Worm (Caenorhabditis elegans): ENCODE measurements around the gene fbxb-85.

Gene fbxb-85

ce11 chrIII:10856830-10857229, 8.1 kb upstream of the fbxb-85 start:
- TF ChIP-seq ceh-48 (tag; optimal IDR thresholded peaks at IDR 0.05): peak; percentile 24
- no peak for TF ChIP-seq npax-4 (tag; optimal IDR thresholded peaks at IDR 0.05)
- no peak for TF ChIP-seq ceh-24 (tag; optimal IDR thresholded peaks at IDR 0.05)
- peak; percentile 84 for TF ChIP-seq elt-2 (tag; optimal IDR thresholded peaks at IDR 0.05)
- no peak for TF ChIP-seq fkh-10 (GFP tag; optimal IDR thresholded peaks at IDR 0.05)
- TF ChIP-seq pag-3 (tag; optimal IDR thresholded peaks at IDR 0.05; ENCODE audit: borderline replicate concordance): peak; percentile 45
- TF ChIP-seq ceh-9 (tag; optimal IDR thresholded peaks at IDR 0.05): no peak
- TF ChIP-seq ceh-18 (tag; optimal IDR thresholded peaks at IDR 0.05): peak; percentile 21
- no peak for TF ChIP-seq odd-2 (tag; optimal IDR thresholded peaks at IDR 0.05)
- peak; percentile 56 for TF ChIP-seq C38D4.7 (GFP tag; optimal IDR thresholded peaks at IDR 0.05)
- TF ChIP-seq pha-4 (tag; optimal IDR thresholded peaks at IDR 0.05): no peak
- TF ChIP-seq unc-3 (GFP tag; conservative IDR thresholded peaks at IDR 0.05): no peak
- TF ChIP-seq unc-3 (tag; optimal IDR thresholded peaks at IDR 0.05): peak; percentile 49
- no peak for TF ChIP-seq dve-1 (tag; optimal IDR thresholded peaks at IDR 0.05)
- peak; percentile 78 for TF ChIP-seq pqm-1 (tag; optimal IDR thresholded peaks at IDR 0.05)
- TF ChIP-seq pros-1 (tag; optimal IDR thresholded peaks at IDR 0.05): no peak
- TF ChIP-seq unc-55 (GFP tag; optimal IDR thresholded peaks at IDR 0.05): no peak
- TF ChIP-seq fkh-6 (tag; optimal IDR thresholded peaks at IDR 0.05): peak; percentile 73
- peak; percentile 99 for TF ChIP-seq C08G9.2 (tag; optimal IDR thresholded peaks at IDR 0.05)
- peak; percentile 51 for TF ChIP-seq sdc-2 (tag; optimal IDR thresholded peaks at IDR 0.05)
- TF ChIP-seq che-1 (tag; optimal IDR thresholded peaks at IDR 0.05): no peak
- peak; percentile 30 for TF ChIP-seq hlh-13 (GFP tag; optimal IDR thresholded peaks at IDR 0.05)
- TF ChIP-seq fax-1 (tag; optimal IDR thresholded peaks at IDR 0.05): peak; percentile 95
- peak; percentile 86 for TF ChIP-seq ahr-1 (tag; optimal IDR thresholded peaks at IDR 0.05)
- peak; percentile 98 for TF ChIP-seq tbx-2 (tag; optimal IDR thresholded peaks at IDR 0.05)
- TF ChIP-seq hlh-6 (tag; optimal IDR thresholded peaks at IDR 0.05): peak; percentile 85
- peak; percentile 95 for TF ChIP-seq ref-2 (tag; optimal IDR thresholded peaks at IDR 0.05)
- no peak for TF ChIP-seq nfya-1 (tag; optimal IDR thresholded peaks at IDR 0.05)
- TF ChIP-seq sox-2 (GFP tag; IDR thresholded peaks at IDR 0.05): no peak
- TF ChIP-seq ceh-22 (tag; optimal IDR thresholded peaks at IDR 0.05): no peak
- TF ChIP-seq ztf-16 (tag; optimal IDR thresholded peaks at IDR 0.05): peak; percentile 85
- TF ChIP-seq unc-42 (tag; optimal IDR thresholded peaks at IDR 0.05): no peak
- TF ChIP-seq nhr-11 (tag; optimal IDR thresholded peaks at IDR 0.05): no peak
- peak; percentile 99 for TF ChIP-seq ceh-31 (tag; optimal IDR thresholded peaks at IDR 0.05)
- TF ChIP-seq lim-6 (tag; optimal IDR thresholded peaks at IDR 0.05): peak; percentile 94
- TF ChIP-seq ceh-30 (tag; optimal IDR thresholded peaks at IDR 0.05): no peak
- peak; percentile 96 for TF ChIP-seq ceh-14 (tag; optimal IDR thresholded peaks at IDR 0.05)
- TF ChIP-seq unc-86 (tag; optimal IDR thresholded peaks at IDR 0.05): peak; percentile 39
- peak; percentile 93 for TF ChIP-seq F13H6.1 (tag; optimal IDR thresholded peaks at IDR 0.05)
- no peak for TF ChIP-seq K09A11.1 (tag; optimal IDR thresholded peaks at IDR 0.05; ENCODE audit: insufficient read depth)
- peak; percentile 0 for TF ChIP-seq gmeb-2 (tag; optimal IDR thresholded peaks at IDR 0.05)
- TF ChIP-seq elt-4 (tag; optimal IDR thresholded peaks at IDR 0.05): peak; percentile 93
- peak; percentile 93 for TF ChIP-seq zip-5 (tag; optimal IDR thresholded peaks at IDR 0.05)
- peak; percentile 3 for TF ChIP-seq sox-4 (tag; optimal IDR thresholded peaks at IDR 0.05)
- peak; percentile 58 for TF ChIP-seq pha-2 (tag; optimal IDR thresholded peaks at IDR 0.05)
- TF ChIP-seq Y22D7AL.16 (tag; optimal IDR thresholded peaks at IDR 0.05): peak; percentile 46
- TF ChIP-seq hlh-15 (tag; optimal IDR thresholded peaks at IDR 0.05): no peak
- TF ChIP-seq rnt-1 (tag; optimal IDR thresholded peaks at IDR 0.05): peak; percentile 95
- TF ChIP-seq ttx-3 (tag; optimal IDR thresholded peaks at IDR 0.05): no peak
- TF ChIP-seq syd-9 (tag; optimal IDR thresholded peaks at IDR 0.05): peak; percentile 61
- no peak for TF ChIP-seq pax-1 (tag; optimal IDR thresholded peaks at IDR 0.05)
- peak; percentile 95 for TF ChIP-seq tbx-7 (tag; optimal IDR thresholded peaks at IDR 0.05)
- peak; percentile 96 for TF ChIP-seq mec-3 (tag; optimal IDR thresholded peaks at IDR 0.05; ENCODE audit: borderline replicate concordance)
- peak; percentile 2 for TF ChIP-seq nhr-232 (tag; optimal IDR thresholded peaks at IDR 0.05)
